Worm (Caenorhabditis elegans): Measurements from ENCODE around the gene sars-2.

sars-2 gene

DNA sequence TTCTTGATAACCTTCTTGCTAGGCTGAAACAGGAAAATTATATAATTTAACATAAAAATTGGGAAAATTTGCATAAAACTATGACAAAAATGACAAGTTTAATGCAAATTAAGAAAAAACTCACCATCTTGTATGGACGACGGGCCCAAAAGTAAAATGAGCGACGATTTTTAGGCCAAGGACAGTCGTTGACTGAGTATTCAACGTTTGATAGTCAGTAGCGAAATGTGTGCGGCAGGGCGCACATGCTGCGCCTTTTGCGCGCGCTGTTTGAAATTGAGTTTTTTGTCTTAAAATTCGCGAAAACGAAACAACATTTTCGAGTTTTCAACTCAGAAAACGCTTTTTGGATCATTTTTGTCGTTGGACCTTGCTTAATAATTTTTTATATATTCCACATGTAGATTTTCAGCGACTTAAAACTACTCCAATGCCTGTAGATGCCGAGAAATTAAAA lies 33.0 kb downstream of the sars-2 start, which contains the start of the genes rpl-7A and set-21 (continued):
- TF ChIP-seq F57C9.4 (tag; optimal IDR thresholded peaks at IDR 0.05): peak; percentile 60
- peak; percentile 68 for TF ChIP-seq gei-17 (GFP tag; optimal IDR thresholded peaks at IDR 0.05)
- peak; percentile 90 for TF ChIP-seq hmg-20 (GFP tag; IDR thresholded peaks at IDR 0.05)
- TF ChIP-seq sptf-2 (GFP tag; optimal IDR thresholded peaks at IDR 0.05): no peak
- TF ChIP-seq rec-8 (tag; optimal IDR thresholded peaks at IDR 0.05): no peak
- TF ChIP-seq madf-3 (GFP tag; IDR thresholded peaks at IDR 0.05): peak; percentile 97
- peak; percentile 80 for TF ChIP-seq somi-1 (GFP tag; optimal IDR thresholded peaks at IDR 0.05)
- TF ChIP-seq C17E4.6 (GFP tag; IDR thresholded peaks at IDR 0.05): peak; percentile 91
- 0 out of 2 replicates have a peak, but pooled peaks have one; percentile 66 for TF ChIP-seq nfya-2 (GFP tag; IDR thresholded peaks at IDR 0.05)
- peak; percentile 81 for TF ChIP-seq athp-1 (tag; optimal IDR thresholded peaks at IDR 0.05)
- TF ChIP-seq B0336.3 (GFP tag; IDR thresholded peaks at IDR 0.05): peak; percentile 90
- TF ChIP-seq atf-7 (tag; optimal IDR thresholded peaks at IDR 0.05): peak; percentile 85
- peak; percentile 55 for TF ChIP-seq ets-4 (GFP tag; optimal IDR thresholded peaks at IDR 0.05)
- TF ChIP-seq nhr-80 (tag; optimal IDR thresholded peaks at IDR 0.05): peak; percentile 84
- peak; percentile 87 for TF ChIP-seq Y67H2A.10 (GFP tag; conservative IDR thresholded peaks at IDR 0.05)
- TF ChIP-seq lin-35 (GFP tag; optimal IDR thresholded peaks at IDR 0.05): peak; percentile 63 to 97 (median 81)
- TF ChIP-seq ceh-100 (GFP tag; IDR thresholded peaks at IDR 0.05): peak; percentile 92
- TF ChIP-seq sdz-38 (tag; optimal IDR thresholded peaks at IDR 0.05): no peak
- peak; percentile 98 for TF ChIP-seq ekl-4 (GFP tag; IDR thresholded peaks at IDR 0.05)
- peak; percentile 75 for TF ChIP-seq F22D6.2 (tag; optimal IDR thresholded peaks at IDR 0.05)
- TF ChIP-seq fkh-3 (tag; optimal IDR thresholded peaks at IDR 0.05): no peak
- TF ChIP-seq nfya-1 (tag; optimal IDR thresholded peaks at IDR 0.05; ENCODE audit: borderline replicate concordance, insufficient read depth): no peak
- TF ChIP-seq dpl-1 (GFP tag; optimal IDR thresholded peaks at IDR 0.05): peak; percentile 82
- no peak for TF ChIP-seq hlh-26 (GFP tag; conservative IDR thresholded peaks at IDR 0.05)
- peak; percentile 96 for TF ChIP-seq F33H1.4 (GFP tag; IDR thresholded peaks at IDR 0.05)
- peak; percentile 98 for TF ChIP-seq pbrm-1 (GFP tag; IDR thresholded peaks at IDR 0.05)
- TF ChIP-seq lsy-27 (tag; optimal IDR thresholded peaks at IDR 0.05; ENCODE audit: borderline replicate concordance, insufficient read depth): no peak
- TF ChIP-seq nhr-27 (tag; optimal IDR thresholded peaks at IDR 0.05): no peak
- TF ChIP-seq akir-1 (GFP tag; optimal IDR thresholded peaks at IDR 0.05): no peak
- TF ChIP-seq lir-1 (GFP tag; conservative IDR thresholded peaks at IDR 0.05): peak; percentile 97
- TF ChIP-seq zim-3 (tag; optimal IDR thresholded peaks at IDR 0.05): no peak
- peak; percentile 87 for TF ChIP-seq ztf-18 (tag; optimal IDR thresholded peaks at IDR 0.05)
- TF ChIP-seq rcor-1 (GFP tag; IDR thresholded peaks at IDR 0.05): peak; percentile 98
- TF ChIP-seq egl-44 (GFP tag; IDR thresholded peaks at IDR 0.05): peak; percentile 62; the same call in 1 of the 2 replicates
- peak; percentile 86 for TF ChIP-seq cebp-1 (GFP tag; IDR thresholded peaks at IDR 0.05)
- TF ChIP-seq cebp-1 (tag; optimal IDR thresholded peaks at IDR 0.05): peak; percentile 93
- peak; percentile 91; the same call in 1 of the 2 replicates for TF ChIP-seq F37B4.10 (GFP tag; IDR thresholded peaks at IDR 0.05)
- peak; percentile 36 for TF ChIP-seq nhr-90 (tag; optimal IDR thresholded peaks at IDR 0.05)
- TF ChIP-seq attf-6 (GFP tag; IDR thresholded peaks at IDR 0.05): peak; percentile 78
- no peak for TF ChIP-seq mes-4 (tag; optimal IDR thresholded peaks at IDR 0.05)
- no peak for TF ChIP-seq aptf-3 (GFP tag; IDR thresholded peaks at IDR 0.05)
- TF ChIP-seq mel-28 (tag; optimal IDR thresholded peaks at IDR 0.05; ENCODE audit: borderline replicate concordance): peak; percentile 24
- TF ChIP-seq lin-40 (tag; optimal IDR thresholded peaks at IDR 0.05): peak; percentile 94
- TF ChIP-seq pha-4 (tag; optimal IDR thresholded peaks at IDR 0.05): no peak
- no peak for TF ChIP-seq nhr-179 (tag; optimal IDR thresholded peaks at IDR 0.05)
- peak; percentile 67; the same call in 1 of the 2 replicates for TF ChIP-seq Y56A3A.18 (GFP tag; IDR thresholded peaks at IDR 0.05)
- TF ChIP-seq T26A5.8 (tag; optimal IDR thresholded peaks at IDR 0.05): no peak
- no peak for TF ChIP-seq hlh-12 (tag; optimal IDR thresholded peaks at IDR 0.05)
- TF ChIP-seq hmg-1.2 (GFP tag; IDR thresholded peaks at IDR 0.05): peak; percentile 99

Measured in whole organism, young adult.